Worm (Caenorhabditis elegans): ENCODE results near the gene M163.11.

M163.11 gene

ce11 chrX:14504551-14504902, 25.3 kb downstream of the M163.11 start (continued):
- no peak for TF ChIP-seq lin-15B (tag; optimal IDR thresholded peaks at IDR 0.05)
- TF ChIP-seq F44E2.7 (GFP tag; IDR thresholded peaks at IDR 0.05) = 0 out of 2 replicates have a peak, but pooled peaks have one; percentile 0
- no peak for TF ChIP-seq T26A8.4 (GFP tag; IDR thresholded peaks at IDR 0.05)
- no peak for TF ChIP-seq dpl-1 (GFP tag; optimal IDR thresholded peaks at IDR 0.05)
- TF ChIP-seq madf-9 (GFP tag; conservative IDR thresholded peaks at IDR 0.05) = no peak
- no peak for TF ChIP-seq ceh-44 (GFP tag; IDR thresholded peaks at IDR 0.05)
- no peak for TF ChIP-seq lir-3 (tag; optimal IDR thresholded peaks at IDR 0.05)
- no peak for TF ChIP-seq egl-27 (tag; optimal IDR thresholded peaks at IDR 0.05)
- TF ChIP-seq fkh-10 (GFP tag; optimal IDR thresholded peaks at IDR 0.05) = no peak
- no peak for TF ChIP-seq saeg-2 (GFP tag; IDR thresholded peaks at IDR 0.05)
- TF ChIP-seq T20F7.1 (GFP tag; optimal IDR thresholded peaks at IDR 0.05) = no peak
- no peak for TF ChIP-seq lin-39 (tag; optimal IDR thresholded peaks at IDR 0.05)
- TF ChIP-seq dmd-6 (GFP tag; IDR thresholded peaks at IDR 0.05) = peak; percentile 35
- no peak for TF ChIP-seq mdt-29 (GFP tag; IDR thresholded peaks at IDR 0.05)
- 0 out of 2 replicates have a peak, but pooled peaks have one; percentile 22 for TF ChIP-seq dmd-8 (GFP tag; IDR thresholded peaks at IDR 0.05)
- no peak for TF ChIP-seq unc-130 (GFP tag; optimal IDR thresholded peaks at IDR 0.05)
- TF ChIP-seq daf-19 (GFP tag; conservative IDR thresholded peaks at IDR 0.05) = no peak
- TF ChIP-seq nhr-25 (tag; optimal IDR thresholded peaks at IDR 0.05; ENCODE audit: borderline replicate concordance, insufficient read depth) = no peak
- TF ChIP-seq ZK546.5 (tag; optimal IDR thresholded peaks at IDR 0.05) = no peak
- no peak for TF ChIP-seq R02D3.7 (tag; optimal IDR thresholded peaks at IDR 0.05)
- no peak for TF ChIP-seq mep-1 (tag; optimal IDR thresholded peaks at IDR 0.05)

ce11 chrX:14505578-14506353, 26.6 kb downstream of the M163.11 start:
- peak; percentile 90 for TF ChIP-seq mxl-3 (GFP tag; optimal IDR thresholded peaks at IDR 0.05)
- TF ChIP-seq F10B5.3 (tag; optimal IDR thresholded peaks at IDR 0.05) = no peak
- TF ChIP-seq cey-2 (tag; optimal IDR thresholded peaks at IDR 0.05; ENCODE audit: borderline replicate concordance, insufficient read depth) = peak; percentile 31
- TF ChIP-seq madf-9 (GFP tag; conservative IDR thresholded peaks at IDR 0.05) = no peak
- TF ChIP-seq lin-39 (tag; optimal IDR thresholded peaks at IDR 0.05) = no peak
- TF ChIP-seq ctbp-1 (GFP tag; IDR thresholded peaks at IDR 0.05) = 0 out of 2 replicates have a peak, but pooled peaks have one; percentile 32
- peak in 1 of 2 experiments; percentile 72 for TF ChIP-seq hif-1 (tag; optimal IDR thresholded peaks at IDR 0.05)
- 0 out of 2 replicates have a peak, but pooled peaks have one; percentile 42 for TF ChIP-seq nhr-42 (GFP tag; IDR thresholded peaks at IDR 0.05)
- TF ChIP-seq set-16 (GFP tag; IDR thresholded peaks at IDR 0.05) = peak; percentile 68
- no peak for TF ChIP-seq nhr-76 (tag; optimal IDR thresholded peaks at IDR 0.05)
- TF ChIP-seq nhr-77 (tag; optimal IDR thresholded peaks at IDR 0.05) = peak; percentile 78
- no peak for TF ChIP-seq D1046.2 (GFP tag; IDR thresholded peaks at IDR 0.05)
- peak; percentile 33 to 81 for TF ChIP-seq mdl-1 (tag; optimal IDR thresholded peaks at IDR 0.05)
- TF ChIP-seq daf-19 (GFP tag; conservative IDR thresholded peaks at IDR 0.05) = no peak
- TF ChIP-seq skn-1 (tag; optimal IDR thresholded peaks at IDR 0.05) = no peak
- TF ChIP-seq zip-11 (GFP tag; IDR thresholded peaks at IDR 0.05) = no peak
- peak; percentile 54 for TF ChIP-seq hmg-1.1 (GFP tag; IDR thresholded peaks at IDR 0.05)
- peak; percentile 51; the same call in 1 of the 2 replicates for TF ChIP-seq egl-43 (GFP tag; IDR thresholded peaks at IDR 0.05)
- no peak for TF ChIP-seq jun-1 (tag; optimal IDR thresholded peaks at IDR 0.05)
- peak; percentile 41 for TF ChIP-seq pqm-1 (tag; optimal IDR thresholded peaks at IDR 0.05)
- no peak for TF ChIP-seq F44E2.7 (GFP tag; IDR thresholded peaks at IDR 0.05)
- no peak for TF ChIP-seq Y105C5A.15 (GFP tag; IDR thresholded peaks at IDR 0.05)
- TF ChIP-seq ceh-28 (tag; optimal IDR thresholded peaks at IDR 0.05) = no peak
- TF ChIP-seq mep-1 (tag; optimal IDR thresholded peaks at IDR 0.05) = peak; percentile 55
- no peak for TF ChIP-seq lin-13 (GFP tag; optimal IDR thresholded peaks at IDR 0.05)
- no peak for TF ChIP-seq F37D6.2 (tag; optimal IDR thresholded peaks at IDR 0.05)
- TF ChIP-seq nhr-111 (GFP tag; optimal IDR thresholded peaks at IDR 0.05) = no peak
- TF ChIP-seq attf-4 (tag; optimal IDR thresholded peaks at IDR 0.05) = no peak
- TF ChIP-seq nhr-41 (GFP tag; IDR thresholded peaks at IDR 0.05) = peak; percentile 63; the same call in 1 of the 2 replicates
- no peak for TF ChIP-seq aly-2 (tag; optimal IDR thresholded peaks at IDR 0.05)
- TF ChIP-seq zag-1 (tag; optimal IDR thresholded peaks at IDR 0.05) = no peak
- no peak; the same call in 1 of the 2 replicates for TF ChIP-seq pha-4 (GFP tag; IDR thresholded peaks at IDR 0.05)
- TF ChIP-seq pha-4 (tag; optimal IDR thresholded peaks at IDR 0.05) = peak; percentile 11

Data from whole organism, L4 larva.